Worm (Caenorhabditis elegans) whole organism, L4 larva: ENCODE results near the gene K06H7.2.

Experiments
- F49E8.2 ChIP-seq: sonication (generic microtip); optimal IDR thresholded peaks from 2 replicates; lab custom pipeline; 2016; ENCODE audit warnings: missing compliant biosample characterization, mild to moderate bottlenecking, missing genetic modification characterization, borderline replicate concordance
- R02D3.7 ChIP-seq: fragments of 150-350 bp; sonication (generic microtip); optimal IDR thresholded peaks from 3 replicates; lab custom pipeline; 2014; ENCODE audit warnings: missing biosample characterization, missing genetic modification characterization
- ZK546.5 ChIP-seq, 2 experiments: sonication (generic microtip); optimal IDR thresholded peaks; 2 replicates each; lab custom pipeline; 2017; ENCODE audit warnings: missing biosample characterization in 2 of 2, missing genetic modification characterization in 2 of 2
- aha-1 ChIP-seq: fragments of 150-350 bp; peaks from one replicate; lab custom pipeline; 2014; ENCODE audit warnings: missing biosample characterization, missing genetic modification characterization
- ama-1 ChIP-seq: fragments of 150-350 bp; optimal IDR thresholded peaks from 2 replicates; lab custom pipeline; 2014; ENCODE audit warnings: inconsistent platforms, mixed read lengths
- ceh-32 ChIP-seq: sonication (generic microtip); optimal IDR thresholded peaks from 2 replicates; lab custom pipeline; 2016; ENCODE audit warnings: mild to moderate bottlenecking, missing genetic modification characterization, missing compliant biosample characterization; ENCODE audit not compliant: poor library complexity
- ceh-62 ChIP-seq: sonication (generic microtip); optimal IDR thresholded peaks from 2 replicates; lab custom pipeline; 2017; ENCODE audit warnings: missing biosample characterization, missing genetic modification characterization
- ceh-82 ChIP-seq: sonication (generic microtip); optimal IDR thresholded peaks from 2 replicates; lab custom pipeline; 2017; ENCODE audit warnings: missing biosample characterization, missing genetic modification characterization
- daf-12 ChIP-seq: fragments of 150-350 bp; optimal IDR thresholded peaks from 2 replicates; lab custom pipeline; 2014; ENCODE audit warnings: missing biosample characterization, missing genetic modification reagents, missing genetic modification characterization
- daf-16 ChIP-seq, 3 experiments: sonication (generic microtip); optimal IDR thresholded peaks; 2 replicates each; lab custom pipeline; 2016 to 2017; ENCODE audit warnings: missing genetic modification characterization in 3 of 3, missing genetic modification reagents in 3 of 3, mild to moderate bottlenecking in 2 of 3, missing compliant biosample characterization in 2 of 3, missing biosample characterization in 1 of 3, moderate library complexity in 1 of 3
- daf-8 ChIP-seq: fragments of 200-800 bp; sonication (Bioruptor generic); IDR thresholded peaks from 2 replicates; pipeline ENCODE4 v1.3.6; 2022; ENCODE audit warnings: missing genetic modification characterization, missing compliant biosample characterization
- dve-1 ChIP-seq: sonication (generic microtip); optimal IDR thresholded peaks from 2 replicates; lab custom pipeline; 2017; ENCODE audit warnings: antibody characterized with exemption, mild to moderate bottlenecking, missing genetic modification characterization, missing compliant biosample characterization; ENCODE audit not compliant: insufficient read depth
- egl-43 ChIP-seq: fragments of 200-800 bp; sonication (Bioruptor generic); IDR thresholded peaks from 2 replicates; pipeline ENCODE4 v1.3.6; 2022; ENCODE audit warnings: missing genetic modification reagents, missing genetic modification characterization, missing compliant biosample characterization
- fos-1 ChIP-seq: fragments of 150-350 bp; optimal IDR thresholded peaks from 2 replicates; lab custom pipeline; 2014; ENCODE audit warnings: missing biosample characterization, missing genetic modification characterization
- hlh-30 ChIP-seq: sonication (generic microtip); optimal IDR thresholded peaks from 2 replicates; lab custom pipeline; 2017; ENCODE audit warnings: antibody characterized with exemption, mild to moderate bottlenecking, missing genetic modification characterization, missing compliant biosample characterization; ENCODE audit not compliant: insufficient read depth
- lin-29 ChIP-seq: fragments of 200-800 bp; sonication (Bioruptor generic); IDR thresholded peaks from 2 replicates; pipeline ENCODE4 v1.3.6; 2022; ENCODE audit warnings: missing genetic modification reagents, missing genetic modification characterization, missing compliant biosample characterization
- lsy-2 ChIP-seq, 2 experiments: fragments of 150-350 bp in 1 of 2; sonication (generic microtip) in 1 of 2; optimal IDR thresholded peaks; 2 replicates each; lab custom pipeline; 2014 to 2017; ENCODE audit warnings: missing biosample characterization in 2 of 2, missing genetic modification characterization in 2 of 2
- madf-5 ChIP-seq, 2 experiments: fragments of 200-800 bp; sonication (Bioruptor generic); IDR thresholded peaks; 2 replicates each; pipeline ENCODE4 v1.3.6; 2022; ENCODE audit warnings: missing compliant biosample characterization in 2 of 2, missing genetic modification characterization in 2 of 2
- mep-1 ChIP-seq: fragments of 150-350 bp; sonication (generic microtip); optimal IDR thresholded peaks from 3 replicates; lab custom pipeline; 2014; ENCODE audit warnings: missing biosample characterization, missing genetic modification characterization
- mes-2 ChIP-seq: sonication (generic microtip); optimal IDR thresholded peaks from 2 replicates; lab custom pipeline; 2016; ENCODE audit warnings: missing genotype, mild to moderate bottlenecking, missing genetic modification characterization, missing compliant biosample characterization; ENCODE audit not compliant: poor library complexity, severe bottlenecking
- mxl-3 ChIP-seq: fragments of 200-800 bp; sonication (Bioruptor generic); optimal IDR thresholded peaks from 2 replicates; lab custom pipeline; 2018; ENCODE audit warnings: mild to moderate bottlenecking, missing genetic modification characterization, missing compliant biosample characterization
- nhr-102 ChIP-seq: sonication (generic microtip); optimal IDR thresholded peaks from 2 replicates; lab custom pipeline; 2016; ENCODE audit warnings: mild to moderate bottlenecking, missing genetic modification characterization, moderate library complexity, missing compliant biosample characterization
- nhr-28 ChIP-seq: fragments of 150-350 bp; optimal IDR thresholded peaks from 2 replicates; lab custom pipeline; 2014; ENCODE audit warnings: missing biosample characterization, missing genetic modification characterization
- nhr-42 ChIP-seq: fragments of 200-800 bp; sonication (Bioruptor generic); IDR thresholded peaks from 2 replicates; pipeline ENCODE4 v1.3.6; 2022; ENCODE audit warnings: missing genetic modification characterization, missing compliant biosample characterization
- nhr-48 ChIP-seq: sonication (generic microtip); optimal IDR thresholded peaks from 2 replicates; lab custom pipeline; 2016; ENCODE audit warnings: mild to moderate bottlenecking, missing genetic modification characterization, missing compliant biosample characterization
- nhr-77 ChIP-seq: fragments of 150-350 bp; optimal IDR thresholded peaks from 2 replicates; lab custom pipeline; 2014; ENCODE audit warnings: missing biosample characterization, missing genetic modification characterization
- pha-4 ChIP-seq, 2 experiments: fragments of 150-350 bp in 1 of 2; fragments of 200-800 bp in 1 of 2; sonication (Bioruptor generic) in 1 of 2; IDR thresholded peaks in 1 of 2; optimal IDR thresholded peaks in 1 of 2; 2 replicates each; pipeline versions ENCODE4 v1.3.6 to Lab custom; 2014 to 2022; ENCODE audit warnings: missing genetic modification characterization in 2 of 2, missing genetic modification reagents in 2 of 2, missing biosample characterization in 1 of 2, missing compliant biosample characterization in 1 of 2
- snpc-4 ChIP-seq: fragments of 150-350 bp; optimal IDR thresholded peaks from 2 replicates; lab custom pipeline; 2014; ENCODE audit warnings: missing biosample characterization, missing genetic modification characterization
- spr-3 ChIP-seq: fragments of 200-800 bp; sonication (Bioruptor generic); optimal IDR thresholded peaks from 2 replicates; lab custom pipeline; 2018; ENCODE audit warnings: mild to moderate bottlenecking, missing genetic modification characterization, missing compliant biosample characterization
- unc-62 ChIP-seq, 3 experiments: fragments of 150-350 bp in 1 of 3; sonication (generic microtip); optimal IDR thresholded peaks in 2 of 3; peaks in 1 of 3; 1 replicate in 1 of 3; 2 replicates in 2 of 3; lab custom pipeline; 2014 to 2017; ENCODE audit warnings: missing biosample characterization in 3 of 3, missing genetic modification characterization in 3 of 3, missing genetic modification reagents in 3 of 3, missing genotype in 1 of 3
- zfp-2 ChIP-seq: sonication (generic microtip); optimal IDR thresholded peaks from 2 replicates; lab custom pipeline; 2016; ENCODE audit warnings: mild to moderate bottlenecking, missing genetic modification characterization, missing compliant biosample characterization
- zfp-3 ChIP-seq: fragments of 200-800 bp; sonication (Bioruptor generic); conservative IDR thresholded peaks from 2 replicates; pipeline ENCODE4 v1.3.6; 2022; ENCODE audit warnings: missing genetic modification reagents, missing genetic modification characterization, missing compliant biosample characterization

K06H7.2 gene

DNA sequence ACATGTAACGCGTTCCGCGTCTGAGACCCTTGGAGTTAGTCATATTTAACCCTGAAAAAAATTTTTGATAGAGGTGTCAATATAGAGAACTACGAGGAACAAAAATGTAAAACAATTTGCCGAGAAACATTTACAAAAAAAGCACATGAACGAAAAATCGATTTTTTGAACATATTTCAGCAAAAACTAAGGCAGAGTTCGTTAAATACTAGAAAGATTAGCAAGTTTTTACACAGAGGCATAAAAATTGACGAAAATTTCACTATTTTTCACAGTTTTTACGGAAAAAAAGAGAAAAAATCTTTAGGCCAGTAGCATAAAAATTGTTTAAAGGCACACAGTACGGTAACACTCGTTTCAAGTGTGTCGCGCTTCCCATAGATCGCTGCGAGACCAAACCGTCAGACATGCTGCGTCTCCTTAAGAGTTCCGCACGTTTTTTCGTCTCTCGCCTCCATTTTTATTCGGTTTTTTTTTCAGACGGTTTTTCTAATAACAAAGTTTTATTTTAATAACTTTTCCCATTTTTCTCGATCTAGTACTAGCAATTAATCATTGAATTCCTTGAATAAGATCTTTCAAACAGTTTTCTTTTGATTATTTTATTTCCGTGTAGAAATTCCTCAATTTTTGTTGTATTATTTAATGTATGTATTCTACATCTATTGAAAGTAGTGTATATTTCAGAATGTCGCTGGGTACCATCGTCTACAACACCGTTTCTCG, 37.0 kb downstream of the K06H7.2 start, which contains the start of the genes rpl-21 and C14B9.10 (continued):
- TF ChIP-seq lin-29: no peak
- TF ChIP-seq ceh-82 (tag; lab: Kevin White, UChicago): no peak
- TF ChIP-seq zfp-3: no peak
- no peak for TF ChIP-seq ceh-32 (tag; lab: Kevin White, UChicago)
- no peak for TF ChIP-seq ZK546.5 (tag; optimal IDR thresholded peaks at IDR 0.05; lab: Kevin White, UChicago)
- TF ChIP-seq, all 104 proteins: peak for 43

DNA sequence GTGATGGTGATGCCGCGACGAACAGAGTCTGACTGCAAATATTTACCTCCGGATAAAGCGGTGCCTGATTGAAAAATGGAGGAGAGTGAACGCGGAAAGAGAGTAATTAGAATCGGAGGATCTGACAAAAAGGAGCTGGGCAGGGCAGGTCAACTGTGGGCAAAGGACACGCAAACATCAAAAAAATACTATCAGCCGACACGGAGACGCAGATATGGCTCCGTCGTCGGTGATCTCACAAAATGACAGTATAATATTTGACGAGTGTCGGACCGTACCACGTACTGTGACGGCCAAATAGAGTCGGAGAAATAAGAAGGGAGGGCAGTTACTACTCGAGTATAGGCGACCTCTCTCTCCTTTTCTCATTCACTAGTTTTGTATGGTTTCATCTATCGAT, 39.1 kb downstream of the K06H7.2 start:
- TF ChIP-seq F49E8.2 (tag; lab: Kevin White, UChicago): no peak
- TF ChIP-seq mes-2 (tag; lab: Kevin White, UChicago): peak; percentile 6
- no peak for TF ChIP-seq R02D3.7 (tag; lab: Kevin White, UChicago)
- TF ChIP-seq egl-43 (GFP tag; lab: Robert Waterston, UW): 0 out of 2 replicates have a peak, but pooled peaks have one; percentile 16
- peak in 1 of 2 experiments; percentile 41 for TF ChIP-seq unc-62 (GFP tag; optimal IDR thresholded peaks at IDR 0.05 in 1 of 2; lab: Kevin White, UChicago)
- no peak for TF ChIP-seq unc-62 (tag; optimal IDR thresholded peaks at IDR 0.05; lab: Kevin White, UChicago)

DNA sequence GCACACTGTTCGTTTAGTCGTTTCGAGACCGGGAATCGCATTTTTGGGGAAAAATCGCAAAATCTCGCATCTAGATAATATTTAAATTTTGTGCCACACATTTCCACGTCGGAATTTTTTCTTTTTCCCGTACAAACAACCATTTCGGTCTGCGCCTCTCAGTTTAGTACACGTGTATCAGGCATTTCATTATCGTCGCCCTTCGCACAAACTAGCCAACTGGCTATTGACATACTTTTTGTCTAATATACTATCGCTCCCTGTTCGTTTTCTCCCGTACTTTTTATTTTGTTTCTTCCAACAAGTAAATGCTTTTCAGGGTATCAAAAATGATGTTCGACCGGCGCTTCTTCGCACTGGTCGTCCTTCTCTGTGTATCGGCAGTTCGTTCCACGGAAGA, 40.0 kb downstream of the K06H7.2 start, which contains the start of gene C14B9.2:
C14B9.2 (plus strand) TSS at position 320 of the 400 bp plus-strand sequence.
- TF ChIP-seq mep-1 (tag; lab: Kevin White, UChicago) (no peak), daf-16 (GFP tag; optimal IDR thresholded peaks at IDR 0.05; lab: Kevin White, UChicago) (no peak), daf-16 (tag; optimal IDR thresholded peaks at IDR 0.05; lab: Kevin White, UChicago) (peak; percentile 78), nhr-28 (tag; lab: Kevin White, UChicago) (peak; percentile 54), daf-12 (no peak), lsy-2 (tag; optimal IDR thresholded peaks at IDR 0.05; lab: Kevin White, UChicago) (peak in 1 of 2 experiments; percentile 16), mxl-3 (GFP tag; lab: Kevin White, UChicago) (peak; percentile 75), spr-3 (no peak), zfp-2 (no peak), F49E8.2 (tag; lab: Kevin White, UChicago) (no peak)

DNA sequence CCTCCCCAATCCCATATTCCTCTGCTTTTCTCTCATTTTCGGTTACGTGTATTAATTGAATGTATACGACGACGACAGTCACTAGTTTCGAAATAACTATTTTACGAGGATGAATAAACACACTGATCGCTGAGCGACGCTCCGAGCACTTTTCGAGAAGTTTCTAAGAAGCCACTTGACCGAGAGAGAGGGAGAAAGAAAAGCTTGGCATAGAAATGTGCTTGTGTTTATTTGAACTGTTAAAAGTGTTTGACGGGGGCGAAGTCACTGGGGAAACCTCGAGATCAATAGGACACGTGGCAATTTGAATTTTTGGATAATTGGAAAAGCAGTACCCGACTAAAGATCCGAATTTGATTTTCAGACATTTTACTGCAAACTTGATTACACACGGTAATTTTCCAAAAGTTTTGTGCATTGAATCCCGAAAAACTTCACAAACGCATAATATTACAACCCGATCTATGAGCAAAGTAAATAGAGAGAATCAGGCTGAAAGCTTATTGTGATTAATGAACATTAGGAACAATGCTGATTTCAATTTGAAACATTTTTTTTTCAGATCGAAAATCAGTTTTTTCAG, 43.2 kb downstream of the K06H7.2 start:
- peak; percentile 51 for TF ChIP-seq ama-1 (lab: Kevin White, UChicago)
- no peak for TF ChIP-seq daf-16 (GFP tag; optimal IDR thresholded peaks at IDR 0.05; lab: Kevin White, UChicago)
- peak; percentile 40 for TF ChIP-seq daf-16 (tag; optimal IDR thresholded peaks at IDR 0.05; lab: Kevin White, UChicago)
- TF ChIP-seq aha-1 (tag; lab: Kevin White, UChicago): peak; percentile 89
- peak; percentile 14 for TF ChIP-seq hlh-30
- TF ChIP-seq pha-4 (GFP tag; IDR thresholded peaks at IDR 0.05; lab: Robert Waterston, UW): peak; percentile 51; the same call in 1 of the 2 replicates
- peak; percentile 78 for TF ChIP-seq pha-4 (tag; optimal IDR thresholded peaks at IDR 0.05; lab: Kevin White, UChicago)
- peak; percentile 4 for TF ChIP-seq nhr-102 (tag; lab: Kevin White, UChicago)
- no peak for TF ChIP-seq ceh-62
- peak; percentile 43 for TF ChIP-seq dve-1 (tag; lab: Kevin White, UChicago)
- no peak for TF ChIP-seq daf-8 (GFP tag; lab: Robert Waterston, UW)
- TF ChIP-seq madf-5 (GFP tag; IDR thresholded peaks at IDR 0.05; lab: Robert Waterston, UW): no peak
- peak in 1 of 2 experiments; percentile 12 for TF ChIP-seq lsy-2 (tag; optimal IDR thresholded peaks at IDR 0.05; lab: Kevin White, UChicago)
- peak in 1 of 2 experiments; percentile 86 for TF ChIP-seq unc-62 (GFP tag; optimal IDR thresholded peaks at IDR 0.05 in 1 of 2; lab: Kevin White, UChicago)
- TF ChIP-seq unc-62 (tag; optimal IDR thresholded peaks at IDR 0.05; lab: Kevin White, UChicago): no peak

DNA sequence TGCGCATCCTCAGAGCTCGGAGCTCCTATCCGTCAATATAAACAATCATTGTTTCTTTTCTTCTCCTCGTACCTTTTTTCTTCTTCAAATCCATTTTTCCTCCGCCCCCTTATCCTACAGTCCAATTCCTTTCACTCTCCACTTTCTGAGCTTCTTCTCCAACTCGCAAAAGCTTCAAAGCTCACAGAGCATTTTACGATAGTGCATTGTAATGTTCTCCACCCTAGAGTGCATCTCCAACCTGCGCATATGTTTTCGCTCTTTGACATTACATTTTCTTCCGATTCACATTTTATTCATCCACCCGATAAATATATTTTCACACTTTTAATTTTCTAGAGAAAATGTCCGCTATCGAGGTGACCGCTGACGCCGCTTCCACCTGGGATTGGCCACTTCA, 44.4 kb downstream of the K06H7.2 start, which contains the start of gene hsp-12.2:
hsp-12.2 (plus strand) TSS at position 301 of the 400 bp plus-strand sequence.
- TF ChIP-seq nhr-77 (tag; lab: Kevin White, UChicago) (no peak), nhr-48 (tag; lab: Kevin White, UChicago) (no peak), snpc-4 (tag; lab: Kevin White, UChicago) (no peak), nhr-42 (GFP tag; lab: Robert Waterston, UW) (no peak), fos-1 (tag; lab: Kevin White, UChicago) (no peak)
